Worm (Caenorhabditis elegans) whole organism, early embryonic: ENCODE data around the gene fut-5.

Experiments
- F13C5.2 ChIP-seq: sonication (generic microtip); optimal IDR thresholded peaks from 2 replicates; lab custom pipeline; 2017; ENCODE audit warnings: mild to moderate bottlenecking, missing genetic modification characterization, inconsistent platforms, missing compliant biosample characterization
- aly-1 ChIP-seq: sonication (generic microtip); optimal IDR thresholded peaks from 2 replicates; lab custom pipeline; 2016; ENCODE audit warnings: missing genetic modification characterization, missing compliant biosample characterization
- ama-1 ChIP-seq: fragments of 150-350 bp; optimal IDR thresholded peaks from 2 replicates; lab custom pipeline; 2014
- hmbx-1 ChIP-seq: sonication (generic microtip); optimal IDR thresholded peaks from 2 replicates; lab custom pipeline; 2016; ENCODE audit warnings: mild to moderate bottlenecking, missing genetic modification characterization, missing compliant biosample characterization
- hnd-1 ChIP-seq: sonication (generic microtip); optimal IDR thresholded peaks from 2 replicates; lab custom pipeline; 2016; ENCODE audit warnings: missing genetic modification characterization, missing compliant biosample characterization
- sea-1 ChIP-seq: fragments of 200-800 bp; sonication (Bioruptor generic); conservative IDR thresholded peaks from 2 replicates; pipeline ENCODE4 v1.3.6; 2022; ENCODE audit warnings: missing genetic modification characterization, missing compliant biosample characterization
- tbx-11 ChIP-seq: fragments of 200-800 bp; sonication (Bioruptor generic); IDR thresholded peaks from 2 replicates; pipeline ENCODE4 v1.3.6; 2022; ENCODE audit warnings: missing genetic modification characterization, missing compliant biosample characterization
- tbx-37 ChIP-seq: fragments of 200-800 bp; sonication (Bioruptor generic); conservative IDR thresholded peaks from 2 replicates; pipeline ENCODE4 v1.3.6; 2022; ENCODE audit warnings: missing genetic modification reagents, missing genetic modification characterization, missing compliant biosample characterization
- tra-4 ChIP-seq: sonication (generic microtip); optimal IDR thresholded peaks from 2 replicates; lab custom pipeline; 2017; ENCODE audit warnings: missing genetic modification characterization, missing compliant biosample characterization

- no peak for TF ChIP-seq F13C5.2 (tag; lab: Kevin White, UChicago)
- TF ChIP-seq hmbx-1 (tag; lab: Kevin White, UChicago): no peak
- TF ChIP-seq ama-1 (lab: Kevin White, UChicago): no peak
- no peak for TF ChIP-seq aly-1 (tag; lab: Kevin White, UChicago)
- TF ChIP-seq sea-1: no peak
- no peak for TF ChIP-seq tbx-37 (GFP tag; lab: Robert Waterston, UW)
- TF ChIP-seq hnd-1 (tag; lab: Kevin White, UChicago): no peak
- no peak for TF ChIP-seq tbx-11 (GFP tag; lab: Robert Waterston, UW)
- no peak for TF ChIP-seq tra-4 (tag; lab: Kevin White, UChicago)
Measured at ce11 chrII:4676241-4676640, 8.8 kb upstream of the fut-5 start.
